Fruit fly (Drosophila melanogaster) whole organism, embryonic: Measurements from ENCODE around the gene CG34041.

Experiments used
- Abd-B ChIP-seq: fragments of 200-800 bp; sonication (Bioruptor generic); optimal IDR thresholded peaks from 2 replicates; lab custom pipeline; 2018; ENCODE audit warnings: missing biosample characterization, mild to moderate bottlenecking, missing genetic modification characterization, moderate library complexity
- Antp ChIP-seq: fragments of 200-800 bp; sonication (Bioruptor generic); optimal IDR thresholded peaks from 3 replicates; lab custom pipeline; 2016; ENCODE audit warnings: missing biosample characterization, missing genetic modification characterization
- CG1024 ChIP-seq: fragments of 200-800 bp; sonication (Bioruptor generic); IDR thresholded peaks from 2 replicates; pipeline ENCODE4 v1.3.6; 2022; ENCODE audit warnings: missing biosample characterization, missing genetic modification characterization
- CG10431 ChIP-seq: fragments of 200-800 bp; sonication (Bioruptor generic); optimal IDR thresholded peaks from 3 replicates; lab custom pipeline; 2018; ENCODE audit warnings: missing biosample characterization, mild to moderate bottlenecking, missing genetic modification characterization
- CG11723 ChIP-seq: fragments of 200-800 bp; sonication (Bioruptor generic); optimal IDR thresholded peaks from 2 replicates; lab custom pipeline; 2017; ENCODE audit warnings: missing biosample characterization, mild to moderate bottlenecking, missing genetic modification characterization
- CG12236 ChIP-seq: fragments of 200-800 bp; sonication (Bioruptor generic); optimal IDR thresholded peaks from 2 replicates; lab custom pipeline; 2016; ENCODE audit warnings: missing biosample characterization, missing genetic modification characterization
- CG13296 ChIP-seq: fragments of 200-800 bp; sonication (Bioruptor generic); optimal IDR thresholded peaks from 3 replicates; lab custom pipeline; 2018; ENCODE audit warnings: missing biosample characterization, mild to moderate bottlenecking, missing genetic modification characterization
- CG13424 ChIP-seq: fragments of 200-800 bp; sonication (Bioruptor generic); optimal IDR thresholded peaks from 2 replicates; lab custom pipeline; 2019; ENCODE audit warnings: missing biosample characterization, mild to moderate bottlenecking, missing genetic modification characterization, moderate library complexity
- CG15073 ChIP-seq: fragments of 200-800 bp; sonication (Bioruptor generic); optimal IDR thresholded peaks from 2 replicates; lab custom pipeline; 2016; ENCODE audit warnings: missing biosample characterization, missing genetic modification characterization
- CG15601 ChIP-seq: fragments of 200-800 bp; sonication (Bioruptor generic); optimal IDR thresholded peaks from 3 replicates; lab custom pipeline; 2019; ENCODE audit warnings: missing biosample characterization, mild to moderate bottlenecking, missing genetic modification characterization, moderate library complexity
- CG15696 ChIP-seq: fragments of 200-800 bp; sonication (Bioruptor generic); optimal IDR thresholded peaks from 2 replicates; lab custom pipeline; 2019; ENCODE audit warnings: missing biosample characterization, mild to moderate bottlenecking, missing genetic modification characterization, moderate library complexity
- CG1647 ChIP-seq: fragments of 200-800 bp; sonication (Bioruptor generic); optimal IDR thresholded peaks from 3 replicates; lab custom pipeline; 2016; ENCODE audit warnings: missing biosample characterization, missing genetic modification characterization
- CG16863 ChIP-seq: fragments of 200-800 bp; sonication (Bioruptor generic); optimal IDR thresholded peaks from 3 replicates; lab custom pipeline; 2016; ENCODE audit warnings: missing biosample characterization, missing genetic modification characterization
- CG18011 ChIP-seq: fragments of 200-800 bp; sonication (Bioruptor generic); optimal IDR thresholded peaks from 2 replicates; lab custom pipeline; 2017; ENCODE audit warnings: missing biosample characterization, missing genetic modification characterization, mild to moderate bottlenecking, moderate library complexity, missing genotype
- CG34224 ChIP-seq: fragments of 200-800 bp; sonication (Bioruptor generic); IDR thresholded peaks from 3 replicates; pipeline ENCODE4 v1.3.6; 2022; ENCODE audit warnings: missing biosample characterization, missing genetic modification characterization; ENCODE audit not compliant: partially characterized antibody
- CG3726 ChIP-seq: fragments of 200-800 bp; sonication (Bioruptor generic); IDR thresholded peaks from 3 replicates; pipeline ENCODE4, ENCODE4 v1.3.6; 2022; ENCODE audit warnings: missing biosample characterization, missing genetic modification characterization
- CG3838 ChIP-seq: fragments of 200-800 bp; sonication (Bioruptor generic); optimal IDR thresholded peaks from 3 replicates; lab custom pipeline; 2016; ENCODE audit warnings: missing biosample characterization, missing genetic modification characterization
- CG4282 ChIP-seq: fragments of 200-800 bp; sonication (Bioruptor generic); optimal IDR thresholded peaks from 2 replicates; lab custom pipeline; 2016; ENCODE audit warnings: missing biosample characterization, missing genetic modification characterization
- CG43689 ChIP-seq: fragments of 200-800 bp; sonication (Bioruptor generic); IDR thresholded peaks from 2 replicates; pipeline ENCODE4 v1.3.6; 2022; ENCODE audit warnings: missing biosample characterization, missing genetic modification characterization
- CG4707 ChIP-seq: fragments of 200-800 bp; sonication (Bioruptor generic); optimal IDR thresholded peaks from 2 replicates; lab custom pipeline; 2018; ENCODE audit warnings: missing biosample characterization, mild to moderate bottlenecking, missing genetic modification characterization, moderate library complexity
- CG4820 ChIP-seq: fragments of 200-800 bp; sonication (Bioruptor generic); optimal IDR thresholded peaks from 3 replicates; lab custom pipeline; 2016; ENCODE audit warnings: missing biosample characterization, missing genetic modification characterization
- CG6175 ChIP-seq: fragments of 200-800 bp; sonication (Bioruptor generic); IDR thresholded peaks from 3 replicates; pipeline ENCODE4 v1.3.6; 2022; ENCODE audit warnings: missing biosample characterization, missing genetic modification characterization
- CG6689 ChIP-seq: fragments of 200-800 bp; sonication (Bioruptor generic); IDR thresholded peaks from 2 replicates; pipeline ENCODE4 v1.3.6; 2022; ENCODE audit warnings: missing biosample characterization, missing genetic modification characterization
- CG8089 ChIP-seq: fragments of 200-800 bp; sonication (Bioruptor generic); optimal IDR thresholded peaks from 3 replicates; lab custom pipeline; 2016; ENCODE audit warnings: missing biosample characterization, missing genetic modification characterization
- CG9609 ChIP-seq: fragments of 200-800 bp; sonication (Bioruptor generic); optimal IDR thresholded peaks from 3 replicates; lab custom pipeline; 2016; ENCODE audit warnings: missing biosample characterization, missing genetic modification characterization
- CG9817 ChIP-seq: fragments of 200-800 bp; sonication (Bioruptor generic); optimal IDR thresholded peaks from 2 replicates; lab custom pipeline; 2018; ENCODE audit warnings: missing biosample characterization, mild to moderate bottlenecking, missing genetic modification characterization, moderate library complexity
- CrebB ChIP-seq: fragments of 200-800 bp; sonication (Bioruptor generic); optimal IDR thresholded peaks from 3 replicates; lab custom pipeline; 2018; ENCODE audit warnings: missing biosample characterization, mild to moderate bottlenecking, missing genetic modification characterization
- Doc3 ChIP-seq: fragments of 200-800 bp; sonication (Bioruptor generic); IDR thresholded peaks from 3 replicates; pipeline ENCODE4 v1.3.6; 2022; ENCODE audit warnings: missing biosample characterization, missing genetic modification characterization; ENCODE audit not compliant: partially characterized antibody
- Gug ChIP-seq: fragments of 200-800 bp; sonication (Bioruptor generic); IDR thresholded peaks from 4 replicates; pipeline ENCODE4 v1.3.6; 2022; ENCODE audit warnings: missing biosample characterization, missing genetic modification characterization
- H15 ChIP-seq: fragments of 200-800 bp; sonication (Bioruptor generic); IDR thresholded peaks from 3 replicates; pipeline ENCODE4 v1.3.6; 2022; ENCODE audit warnings: missing biosample characterization, missing genetic modification characterization
- Lhr ChIP-seq: fragments of 200-800 bp; sonication (Bioruptor generic); optimal IDR thresholded peaks from 3 replicates; lab custom pipeline; 2017; ENCODE audit warnings: mild to moderate bottlenecking, missing biosample characterization, missing genetic modification reagents, missing genetic modification characterization
- MESR4 ChIP-seq: fragments of 200-800 bp; sonication (Bioruptor generic); optimal IDR thresholded peaks from 2 replicates; lab custom pipeline; 2018; ENCODE audit warnings: missing biosample characterization, mild to moderate bottlenecking, missing genetic modification characterization, moderate library complexity
- cg ChIP-seq: fragments of 200-800 bp; sonication (Bioruptor generic); optimal IDR thresholded peaks from 3 replicates; lab custom pipeline; 2019; ENCODE audit warnings: missing biosample characterization, mild to moderate bottlenecking, missing genetic modification characterization, moderate library complexity
- croc ChIP-seq: fragments of 200-800 bp; sonication (Bioruptor generic); conservative IDR thresholded peaks from 3 replicates; pipeline ENCODE4 v1.3.6; 2022; ENCODE audit warnings: missing biosample characterization, missing genetic modification characterization
- crp ChIP-seq, 2 experiments: fragments of 200-800 bp; sonication (Bioruptor generic); optimal IDR thresholded peaks; 2 replicates in 1 of 2; 3 replicates in 1 of 2; lab custom pipeline; 2017; ENCODE audit warnings: missing biosample characterization in 2 of 2, missing genetic modification characterization in 2 of 2, mild to moderate bottlenecking in 1 of 2, moderate library complexity in 1 of 2
- ind ChIP-seq: fragments of 200-800 bp; sonication (Bioruptor generic); optimal IDR thresholded peaks from 3 replicates; lab custom pipeline; 2016; ENCODE audit warnings: missing biosample characterization, missing genetic modification characterization
- lbe ChIP-seq: fragments of 200-800 bp; sonication (Bioruptor generic); optimal IDR thresholded peaks from 2 replicates; lab custom pipeline; 2016; ENCODE audit warnings: missing biosample characterization, mild to moderate bottlenecking, missing genetic modification characterization
- nerfin-2 ChIP-seq: fragments of 200-800 bp; sonication (Bioruptor generic); IDR thresholded peaks from 2 replicates; pipeline ENCODE4 v1.3.6; 2022; ENCODE audit warnings: missing biosample characterization, missing genetic modification characterization; ENCODE audit not compliant: partially characterized antibody
- oc ChIP-seq: fragments of 200-800 bp; sonication (Bioruptor generic); optimal IDR thresholded peaks from 2 replicates; lab custom pipeline; 2018; ENCODE audit warnings: missing biosample characterization, mild to moderate bottlenecking, missing genetic modification characterization, moderate library complexity
- phol ChIP-seq: fragments of 200-800 bp; sonication (Bioruptor generic); optimal IDR thresholded peaks from 3 replicates; lab custom pipeline; 2018; ENCODE audit warnings: missing biosample characterization, mild to moderate bottlenecking, missing genetic modification characterization, moderate library complexity
- pnt ChIP-seq: fragments of 200-800 bp; sonication (Bioruptor generic); optimal IDR thresholded peaks from 3 replicates; lab custom pipeline; 2016; ENCODE audit warnings: missing biosample characterization, missing genetic modification characterization
- ranshi ChIP-seq: fragments of 200-800 bp; sonication (Bioruptor generic); IDR thresholded peaks from 2 replicates; pipeline ENCODE4 v1.3.6; 2022; ENCODE audit warnings: missing biosample characterization, missing genetic modification characterization
- sens ChIP-seq: fragments of 200-800 bp; sonication (Bioruptor generic); peaks from one replicate; lab custom pipeline; 2016; ENCODE audit warnings: missing biosample characterization, missing genetic modification characterization
- sens-2 ChIP-seq: fragments of 200-800 bp; sonication (Bioruptor generic); IDR thresholded peaks from 2 replicates; pipeline ENCODE4 v1.3.6; 2022; ENCODE audit warnings: missing biosample characterization, missing genetic modification characterization
- sima ChIP-seq: fragments of 200-800 bp; sonication (Bioruptor generic); optimal IDR thresholded peaks from 2 replicates; lab custom pipeline; 2016; ENCODE audit warnings: missing biosample characterization, missing genetic modification characterization
- slbo ChIP-seq: fragments of 200-800 bp; sonication (Bioruptor generic); IDR thresholded peaks from 2 replicates; pipeline ENCODE4 v1.3.6; 2022; ENCODE audit warnings: missing biosample characterization, missing genetic modification characterization
- ssp ChIP-seq: fragments of 200-800 bp; sonication (Bioruptor generic); IDR thresholded peaks from 2 replicates; pipeline ENCODE4 v1.3.6; 2022; ENCODE audit warnings: missing biosample characterization, missing genetic modification characterization
- sug ChIP-seq: fragments of 200-800 bp; optimal IDR thresholded peaks from 2 replicates; lab custom pipeline; 2019; ENCODE audit warnings: missing biosample characterization, mild to moderate bottlenecking, missing genetic modification characterization, moderate library complexity
- unpg ChIP-seq: fragments of 200-800 bp; sonication (Bioruptor generic); optimal IDR thresholded peaks from 3 replicates; lab custom pipeline; 2018; ENCODE audit warnings: missing biosample characterization, mild to moderate bottlenecking, missing genetic modification characterization, moderate library complexity
- zf30C ChIP-seq: fragments of 200-800 bp; sonication (Bioruptor generic); optimal IDR thresholded peaks from 3 replicates; lab custom pipeline; 2018; ENCODE audit warnings: missing biosample characterization, mild to moderate bottlenecking, missing genetic modification characterization

CG34041 gene

dm6 chr3R:30461608-30462243, 46.1 kb upstream of the CG34041 start (continued):
- TF ChIP-seq sug (tag; lab: Kevin White, UChicago) (no peak), CG34224 (GFP tag; lab: Robert Waterston, UW) (no peak), CG15601 (no peak), ind (GFP tag; lab: Kevin White, UChicago) (no peak), MESR4 (GFP tag; lab: Kevin White, UChicago) (no peak), CG13296 (GFP tag; lab: Kevin White, UChicago) (peak; percentile 23), lbe (GFP tag; lab: Kevin White, UChicago) (no peak), CG13424 (tag; lab: Kevin White, UChicago) (peak; percentile 41), pnt (GFP tag; lab: Kevin White, UChicago) (no peak), CG1024 (no peak), unpg (GFP tag; lab: Kevin White, UChicago) (peak; percentile 47), CG8089 (GFP tag; lab: Kevin White, UChicago) (no peak), sens-2 (GFP tag; lab: Robert Waterston, UW) (no peak), sens (GFP tag; lab: Kevin White, UChicago) (no peak), CG11723 (GFP tag; lab: Kevin White, UChicago) (no peak), crp (GFP tag; optimal IDR thresholded peaks at IDR 0.05; lab: Kevin White, UChicago) (no peak), CG6689 (GFP tag; lab: Robert Waterston, UW) (0 out of 2 replicates have a peak, but pooled peaks have one; percentile 37), phol (tag; lab: Kevin White, UChicago) (peak; percentile 44), oc (no peak), CG16863 (no peak), CG12236 (no peak), CG3838 (no peak), CG9609 (GFP tag; lab: Kevin White, UChicago) (no peak), nerfin-2 (GFP tag; lab: Robert Waterston, UW) (no peak), CG4707 (GFP tag; lab: Kevin White, UChicago) (no peak), CG10431 (GFP tag; lab: Kevin White, UChicago) (no peak), Lhr (GFP tag; lab: Kevin White, UChicago) (no peak), CG1647 (GFP tag; lab: Kevin White, UChicago) (no peak), ssp (no peak), CG4282 (no peak), CG4820 (GFP tag; lab: Kevin White, UChicago) (peak; percentile 10), CG9817 (tag; lab: Kevin White, UChicago) (no peak), CG6175 (GFP tag; lab: Robert Waterston, UW) (no peak), ranshi (peak; percentile 31; the same call in 1 of the 2 replicates), CrebB (tag; lab: Kevin White, UChicago) (no peak), Abd-B (GFP tag; lab: Kevin White, UChicago) (no peak), CG3726 (GFP tag; lab: Robert Waterston, UW) (no peak), Antp (GFP tag; lab: Kevin White, UChicago) (no peak), Doc3 (no peak), CG15073 (GFP tag; lab: Kevin White, UChicago) (no peak), CG18011 (GFP tag; lab: Kevin White, UChicago) (no peak), CG15696 (tag; lab: Kevin White, UChicago) (peak; percentile 3), Gug (GFP tag; lab: Robert Waterston, UW) (no peak), slbo (peak; percentile 59), croc (GFP tag; lab: Robert Waterston, UW) (no peak), sima (no peak), CG43689 (no peak), H15 (GFP tag; lab: Robert Waterston, UW) (no peak), zf30C (no peak), cg (no peak)
